Fruit fly (Drosophila melanogaster) whole organism, embryonic: ENCODE data around the gene Sprn.

ENCODE experiments used
- Atf-2 ChIP-seq: fragments of 200-800 bp; sonication (Bioruptor generic); optimal IDR thresholded peaks from 2 replicates; lab custom pipeline; 2016; ENCODE audit warnings: missing biosample characterization, missing genetic modification characterization
- CG10267 ChIP-seq: fragments of 200-800 bp; sonication (Bioruptor generic); optimal IDR thresholded peaks from 2 replicates; lab custom pipeline; 2018; ENCODE audit warnings: missing biosample characterization, mild to moderate bottlenecking, missing genetic modification characterization, moderate library complexity
- CG10543 ChIP-seq: fragments of 200-800 bp; sonication (Bioruptor generic); optimal IDR thresholded peaks from 3 replicates; lab custom pipeline; 2017; ENCODE audit warnings: missing biosample characterization, mild to moderate bottlenecking, missing genetic modification characterization, moderate library complexity
- CG16779 ChIP-seq: fragments of 200-800 bp; sonication (Bioruptor generic); IDR thresholded peaks from 2 replicates; pipeline ENCODE4 v1.3.6; 2022; ENCODE audit warnings: missing biosample characterization, missing genetic modification characterization
- CG2199 ChIP-seq: fragments of 200-800 bp; sonication (Bioruptor generic); IDR thresholded peaks from 3 replicates; pipeline ENCODE4 v1.3.6; 2022; ENCODE audit warnings: missing biosample characterization, missing genetic modification characterization
- CG2678 ChIP-seq: fragments of 200-800 bp; sonication (Bioruptor generic); optimal IDR thresholded peaks from 3 replicates; lab custom pipeline; 2019; ENCODE audit warnings: missing biosample characterization, mild to moderate bottlenecking, missing genetic modification characterization, moderate library complexity
- CG30431 ChIP-seq: fragments of 200-800 bp; sonication (Bioruptor generic); optimal IDR thresholded peaks from 2 replicates; lab custom pipeline; 2017; ENCODE audit warnings: missing biosample characterization, missing genetic modification characterization
- CG3163 ChIP-seq: fragments of 200-800 bp; sonication (Bioruptor generic); optimal IDR thresholded peaks from 3 replicates; lab custom pipeline; 2016; ENCODE audit warnings: missing biosample characterization, missing genetic modification characterization
- CG34422 ChIP-seq: fragments of 200-800 bp; sonication (Bioruptor generic); IDR thresholded peaks from 3 replicates; pipeline ENCODE4 v1.3.6; 2022; ENCODE audit warnings: missing biosample characterization, missing genetic modification characterization
- CG4360 ChIP-seq: fragments of 200-800 bp; sonication (Bioruptor generic); IDR thresholded peaks from 2 replicates; pipeline ENCODE4 v1.3.6; 2022; ENCODE audit warnings: missing biosample characterization, missing genetic modification characterization
- CG4854 ChIP-seq: fragments of 200-800 bp; sonication (Bioruptor generic); optimal IDR thresholded peaks from 2 replicates; lab custom pipeline; 2016; ENCODE audit warnings: missing biosample characterization, missing genetic modification characterization, inconsistent platforms
- CG6175 ChIP-seq: fragments of 200-800 bp; sonication (Bioruptor generic); IDR thresholded peaks from 3 replicates; pipeline ENCODE4 v1.3.6; 2022; ENCODE audit warnings: missing biosample characterization, missing genetic modification characterization
- CG7271 ChIP-seq: fragments of 200-800 bp; sonication (Bioruptor generic); optimal IDR thresholded peaks from 2 replicates; lab custom pipeline; 2018; ENCODE audit warnings: missing biosample characterization, mild to moderate bottlenecking, missing genetic modification characterization, moderate library complexity
- CG9727 ChIP-seq: fragments of 200-800 bp; sonication (Bioruptor generic); optimal IDR thresholded peaks from 3 replicates; lab custom pipeline; 2017; ENCODE audit warnings: missing biosample characterization, mild to moderate bottlenecking, missing genetic modification characterization
- Doc2 ChIP-seq: fragments of 200-800 bp; sonication (Bioruptor generic); IDR thresholded peaks from 2 replicates; pipeline ENCODE4 v1.3.6; 2022; ENCODE audit warnings: missing biosample characterization, missing genetic modification characterization
- Med ChIP-seq: fragments of 200-800 bp; sonication (Bioruptor generic); peaks from one replicate; lab custom pipeline; 2016; ENCODE audit warnings: missing biosample characterization, missing genetic modification characterization, mild to moderate bottlenecking, inconsistent platforms, moderate library complexity
- Meics ChIP-seq: fragments of 200-800 bp; sonication (Bioruptor generic); optimal IDR thresholded peaks from 2 replicates; lab custom pipeline; 2017; ENCODE audit warnings: missing biosample characterization, mild to moderate bottlenecking, missing genetic modification characterization
- NFAT ChIP-seq: fragments of 200-800 bp; sonication (Bioruptor generic); IDR thresholded peaks from 2 replicates; pipeline ENCODE4 v1.3.6; 2022; ENCODE audit warnings: missing biosample characterization, missing genetic modification characterization
- Ravus ChIP-seq: fragments of 200-800 bp; sonication (Bioruptor generic); IDR thresholded peaks from 2 replicates; pipeline ENCODE4 v1.3.6; 2022; ENCODE audit warnings: missing biosample characterization, missing genetic modification characterization
- Tbp ChIP-seq: fragments of >200 bp; optimal IDR thresholded peaks from 2 replicates; lab custom pipeline; 2018; ENCODE audit warnings: missing biosample characterization, missing genetic modification characterization
- bigmax ChIP-seq: fragments of 200-800 bp; sonication (Bioruptor generic); optimal IDR thresholded peaks from 2 replicates; lab custom pipeline; 2018; ENCODE audit warnings: missing biosample characterization, mild to moderate bottlenecking, missing genetic modification characterization
- caup ChIP-seq: fragments of 200-800 bp; sonication (Bioruptor generic); optimal IDR thresholded peaks from 3 replicates; lab custom pipeline; 2017; ENCODE audit warnings: missing biosample characterization, mild to moderate bottlenecking, missing genetic modification characterization, moderate library complexity; ENCODE audit not compliant: severe bottlenecking
- cg ChIP-seq: fragments of 200-800 bp; sonication (Bioruptor generic); optimal IDR thresholded peaks from 3 replicates; lab custom pipeline; 2019; ENCODE audit warnings: missing biosample characterization, mild to moderate bottlenecking, missing genetic modification characterization, moderate library complexity
- chinmo ChIP-seq: fragments of 200-800 bp; sonication (Bioruptor generic); IDR thresholded peaks from 4 replicates; pipeline ENCODE4 v1.3.6; 2022; ENCODE audit warnings: missing biosample characterization, missing genetic modification characterization; ENCODE audit not compliant: partially characterized antibody
- chm ChIP-seq: fragments of 200-800 bp; sonication (Bioruptor generic); IDR thresholded peaks from 2 replicates; pipeline ENCODE4 v1.3.6; 2022; ENCODE audit warnings: missing biosample characterization, missing genetic modification characterization
- crol ChIP-seq: fragments of 200-800 bp; sonication (Bioruptor generic); IDR thresholded peaks from 2 replicates; pipeline ENCODE4 v1.3.6; 2022; ENCODE audit warnings: missing biosample characterization, missing genetic modification characterization
- dpn ChIP-seq, 2 experiments: fragments of 200-800 bp; sonication (Bioruptor generic); optimal IDR thresholded peaks; 3 replicates each; lab custom pipeline; 2016; ENCODE audit warnings: missing biosample characterization in 2 of 2, missing genetic modification characterization in 2 of 2
- ewg ChIP-seq: fragments of 200-800 bp; sonication (Bioruptor generic); optimal IDR thresholded peaks from 3 replicates; lab custom pipeline; 2017; ENCODE audit warnings: mild to moderate bottlenecking, missing biosample characterization, missing genetic modification reagents, missing genetic modification characterization
- fd64A ChIP-seq: fragments of 200-800 bp; sonication (Bioruptor generic); optimal IDR thresholded peaks from 3 replicates; lab custom pipeline; 2018; ENCODE audit warnings: missing biosample characterization, mild to moderate bottlenecking, missing genetic modification characterization
- hb ChIP-seq: fragments of 200-800 bp; sonication (Bioruptor generic); IDR thresholded peaks from 3 replicates; pipeline ENCODE4 v1.3.6; 2022; ENCODE audit warnings: missing biosample characterization, missing genetic modification characterization; ENCODE audit not compliant: partially characterized antibody
- insv ChIP-seq, 2 experiments: fragments of 200-800 bp; sonication (Bioruptor generic); optimal IDR thresholded peaks; 3 replicates each; lab custom pipeline; 2016 to 2018; ENCODE audit warnings: missing biosample characterization in 2 of 2, missing genetic modification characterization in 2 of 2
- jigr1 ChIP-seq: fragments of 200-800 bp; sonication (Bioruptor generic); IDR thresholded peaks from 3 replicates; pipeline ENCODE4 v1.3.6; 2022; ENCODE audit warnings: missing biosample characterization, missing genetic modification characterization
- kay ChIP-seq: fragments of 200-800 bp; sonication (Bioruptor generic); optimal IDR thresholded peaks from 2 replicates; lab custom pipeline; 2016; ENCODE audit warnings: missing biosample characterization, missing genetic modification characterization
- ken ChIP-seq: fragments of 200-800 bp; sonication (Bioruptor generic); IDR thresholded peaks from 3 replicates; pipeline ENCODE4 v1.3.6; 2022; ENCODE audit warnings: missing biosample characterization, missing genetic modification characterization
- lilli ChIP-seq: fragments of 200-800 bp; sonication (Bioruptor generic); optimal IDR thresholded peaks from 3 replicates; lab custom pipeline; 2016; ENCODE audit warnings: missing biosample characterization, missing genetic modification characterization
- lov ChIP-seq, 2 experiments: fragments of 200-800 bp in 1 of 2; fragments of >200 bp in 1 of 2; sonication (Bioruptor generic) in 1 of 2; IDR thresholded peaks in 1 of 2; optimal IDR thresholded peaks in 1 of 2; 2 replicates in 1 of 2; 3 replicates in 1 of 2; pipeline versions ENCODE4 v1.3.6 to Lab custom; 2017 to 2022; ENCODE audit warnings: missing biosample characterization in 1 of 2, missing genetic modification characterization in 1 of 2
- mam ChIP-seq: fragments of 200-800 bp; sonication (Bioruptor generic); optimal IDR thresholded peaks from 3 replicates; lab custom pipeline; 2016; ENCODE audit warnings: missing biosample characterization, missing genetic modification characterization
- nerfin-1 ChIP-seq: fragments of 200-800 bp; sonication (Bioruptor generic); optimal IDR thresholded peaks from 3 replicates; lab custom pipeline; 2019; ENCODE audit warnings: missing biosample characterization, mild to moderate bottlenecking, missing genetic modification characterization, moderate library complexity
- pros ChIP-seq: fragments of 200-800 bp; sonication (Bioruptor generic); optimal IDR thresholded peaks from 3 replicates; lab custom pipeline; 2019; ENCODE audit warnings: missing biosample characterization, mild to moderate bottlenecking, missing genetic modification characterization, moderate library complexity
- ranshi ChIP-seq: fragments of 200-800 bp; sonication (Bioruptor generic); IDR thresholded peaks from 2 replicates; pipeline ENCODE4 v1.3.6; 2022; ENCODE audit warnings: missing biosample characterization, missing genetic modification characterization
- tll ChIP-seq, 2 experiments: fragments of 200-800 bp in 1 of 2; fragments of >200 bp in 1 of 2; sonication (Bioruptor generic) in 1 of 2; optimal IDR thresholded peaks; 2 replicates each; lab custom pipeline; 2017 to 2019; ENCODE audit warnings: missing biosample characterization in 2 of 2, missing genetic modification characterization in 2 of 2, mild to moderate bottlenecking in 1 of 2, moderate library complexity in 1 of 2
- twi ChIP-seq: fragments of 200-800 bp; optimal IDR thresholded peaks from 2 replicates; lab custom pipeline; 2019; ENCODE audit warnings: missing biosample characterization, mild to moderate bottlenecking, missing genetic modification characterization, moderate library complexity
- wdn ChIP-seq: fragments of 200-800 bp; sonication (Bioruptor generic); IDR thresholded peaks from 2 replicates; pipeline ENCODE4 v1.3.6; 2022; ENCODE audit warnings: missing biosample characterization, missing genetic modification characterization
- z ChIP-seq: fragments of 200-800 bp; sonication (Bioruptor generic); IDR thresholded peaks from 3 replicates; pipeline ENCODE4 v1.3.6; 2022; ENCODE audit warnings: missing biosample characterization, missing genetic modification characterization
- zen2 ChIP-seq: fragments of 200-800 bp; sonication (Bioruptor generic); IDR thresholded peaks from 3 replicates; pipeline ENCODE4 v1.3.6; 2022; ENCODE audit warnings: missing biosample characterization, missing genetic modification characterization; ENCODE audit not compliant: partially characterized antibody

Gene Sprn

dm6 chr3L:11878815-11879214, at the start of gene Sprn:
Gene Sprn, plus strand, starts transcription at chr3L:11879115.
- TF ChIP-seq kay (GFP tag; lab: Kevin White, UChicago) = no peak
- no peak for TF ChIP-seq CG7271
- TF ChIP-seq CG6175 = no peak
- no peak for TF ChIP-seq mam
- TF ChIP-seq z (GFP tag; lab: Robert Waterston, UW) = no peak
- TF ChIP-seq nerfin-1 (tag; lab: Kevin White, UChicago) = no peak
- TF ChIP-seq ken (GFP tag; lab: Robert Waterston, UW) = no peak
- TF ChIP-seq CG9727 (GFP tag; lab: Kevin White, UChicago) = no peak
- no peak for TF ChIP-seq Doc2 (GFP tag; lab: Robert Waterston, UW)
- TF ChIP-seq cg (GFP tag; lab: Kevin White, UChicago) = no peak
- no peak for TF ChIP-seq lov (optimal IDR thresholded peaks at IDR 0.05; lab: Kevin White, UChicago)
- TF ChIP-seq lov (GFP tag; IDR thresholded peaks at IDR 0.05; lab: Robert Waterston, UW) = no peak
- no peak for TF ChIP-seq wdn (GFP tag; lab: Robert Waterston, UW)
- no peak for TF ChIP-seq CG2199 (GFP tag; lab: Robert Waterston, UW)
- no peak for TF ChIP-seq caup (GFP tag; lab: Kevin White, UChicago)
- no peak for TF ChIP-seq insv (GFP tag; optimal IDR thresholded peaks at IDR 0.05; lab: Kevin White, UChicago)
- TF ChIP-seq chm = no peak
- no peak for TF ChIP-seq CG4854
- no peak for TF ChIP-seq Tbp

dm6 chr3L:11831199-11831598, 47.7 kb upstream of the Sprn start:
- TF ChIP-seq zen2 (GFP tag; lab: Robert Waterston, UW) = no peak
- no peak for TF ChIP-seq Meics (GFP tag; lab: Kevin White, UChicago)
- TF ChIP-seq CG16779 (GFP tag; lab: Robert Waterston, UW) = no peak
- TF ChIP-seq CG2199 (GFP tag; lab: Robert Waterston, UW) = peak; percentile 69; the same call in 2 of the 3 replicates
- TF ChIP-seq nerfin-1 (tag; lab: Kevin White, UChicago) = peak; percentile 15
- peak; percentile 85 for TF ChIP-seq twi (tag; lab: Kevin White, UChicago)
- TF ChIP-seq Med = peak; percentile 6
- TF ChIP-seq pros = peak; percentile 58
- peak in 1 of 2 experiments; percentile 71 for TF ChIP-seq tll (GFP tag; optimal IDR thresholded peaks at IDR 0.05; lab: Kevin White, UChicago)
- peak; percentile 57 for TF ChIP-seq CG4360 (GFP tag; lab: Robert Waterston, UW)
- TF ChIP-seq NFAT (GFP tag; lab: Robert Waterston, UW) = no peak
- no peak for TF ChIP-seq CG2678
- no peak for TF ChIP-seq hb (GFP tag; lab: Robert Waterston, UW)
- no peak for TF ChIP-seq CG30431 (GFP tag; lab: Kevin White, UChicago)

dm6 chr3L:11832360-11833295, 46.3 kb upstream of the Sprn start:
- TF ChIP-seq Atf-2 (GFP tag; lab: Kevin White, UChicago) = no peak
- TF ChIP-seq bigmax (GFP tag; lab: Kevin White, UChicago) = peak; percentile 75
- peak; percentile 92 for TF ChIP-seq pros
- peak; percentile 71 for TF ChIP-seq ewg (GFP tag; lab: Kevin White, UChicago)
- no peak for TF ChIP-seq CG10267 (tag; lab: Kevin White, UChicago)
- 0 out of 2 replicates have a peak, but pooled peaks have one; percentile 22 for TF ChIP-seq ranshi (GFP tag; lab: Robert Waterston, UW)
- TF ChIP-seq CG10543 (GFP tag; lab: Kevin White, UChicago) = peak; percentile 26
- no peak for TF ChIP-seq fd64A (GFP tag; lab: Kevin White, UChicago)
- TF ChIP-seq CG34422 (GFP tag; lab: Robert Waterston, UW) = no peak
- peak; percentile 71; the same call in 1 of the 2 replicates for TF ChIP-seq crol
- TF ChIP-seq twi (tag; lab: Kevin White, UChicago) = peak; percentile 62
- TF ChIP-seq chm = peak; percentile 36; the same call in 1 of the 2 replicates
- peak; percentile 57 for TF ChIP-seq CG3163 (GFP tag; lab: Kevin White, UChicago)
- TF ChIP-seq dpn (GFP tag; optimal IDR thresholded peaks at IDR 0.05; lab: Kevin White, UChicago) = no peak
- TF ChIP-seq cg (GFP tag; lab: Kevin White, UChicago) = peak; percentile 79
- TF ChIP-seq lilli (GFP tag; lab: Kevin White, UChicago) = no peak
- no peak for TF ChIP-seq jigr1 (GFP tag; lab: Robert Waterston, UW)
- peak; percentile 73 for TF ChIP-seq Med
- TF ChIP-seq CG4360 (GFP tag; lab: Robert Waterston, UW) = peak; percentile 100
- TF ChIP-seq chinmo (GFP tag; lab: Robert Waterston, UW) = no peak
- TF ChIP-seq Ravus (GFP tag; lab: Robert Waterston, UW) = no peak
